Worm (Caenorhabditis elegans) whole organism, young adult: ENCODE data around the gene F53B3.5.

ENCODE experiments used
- B0019.2 ChIP-seq: fragments of 200-800 bp; sonication (Bioruptor generic); conservative IDR thresholded peaks from 2 replicates; pipeline ENCODE4 v1.3.6; 2022; ENCODE audit warnings: missing genetic modification reagents, missing genetic modification characterization, missing compliant biosample characterization
- B0261.1 ChIP-seq: sonication (generic microtip); optimal IDR thresholded peaks from 2 replicates; lab custom pipeline; 2016; ENCODE audit warnings: mild to moderate bottlenecking, missing genetic modification characterization, moderate library complexity, missing compliant biosample characterization
- C17E4.6 ChIP-seq: fragments of 200-800 bp; sonication (Bioruptor generic); IDR thresholded peaks from 2 replicates; pipeline ENCODE4 v1.3.6; 2022; ENCODE audit warnings: missing genetic modification reagents, missing genetic modification characterization, missing compliant biosample characterization
- D2030.7 ChIP-seq: fragments of 200-800 bp; sonication (Bioruptor generic); IDR thresholded peaks from 2 replicates; pipeline ENCODE4 v1.3.6; 2022; ENCODE audit warnings: missing genetic modification reagents, missing genetic modification characterization, missing compliant biosample characterization
- K12H6.12 ChIP-seq: fragments of 200-800 bp; sonication (Bioruptor generic); optimal IDR thresholded peaks from 2 replicates; lab custom pipeline; 2018; ENCODE audit warnings: mild to moderate bottlenecking, missing genetic modification characterization, missing compliant biosample characterization
- T07F8.4 ChIP-seq: sonication (generic microtip); optimal IDR thresholded peaks from 2 replicates; lab custom pipeline; 2016; ENCODE audit warnings: mild to moderate bottlenecking, missing genetic modification characterization, moderate library complexity, missing compliant biosample characterization
- Y56A3A.18 ChIP-seq: fragments of 200-800 bp; sonication (Bioruptor generic); IDR thresholded peaks from 2 replicates; pipeline ENCODE4 v1.3.6; 2022; ENCODE audit warnings: missing genetic modification reagents, missing genetic modification characterization, missing compliant biosample characterization
- Y67H2A.10 ChIP-seq: fragments of 200-800 bp; sonication (Bioruptor generic); conservative IDR thresholded peaks from 2 replicates; pipeline ENCODE4 v1.3.6; 2022; ENCODE audit warnings: missing genetic modification reagents, missing genetic modification characterization, missing compliant biosample characterization
- athp-1 ChIP-seq: sonication (generic microtip); optimal IDR thresholded peaks from 2 replicates; lab custom pipeline; 2017; ENCODE audit warnings: mild to moderate bottlenecking, missing genetic modification characterization, missing compliant biosample characterization
- cebp-2 ChIP-seq: fragments of 200-800 bp; sonication (Bioruptor generic); IDR thresholded peaks from 2 replicates; pipeline ENCODE4 v1.3.6; 2022; ENCODE audit warnings: missing genetic modification characterization, missing compliant biosample characterization
- ceh-27 ChIP-seq: fragments of 200-800 bp; sonication (Bioruptor generic); optimal IDR thresholded peaks from 2 replicates; lab custom pipeline; 2018; ENCODE audit warnings: mild to moderate bottlenecking, missing genetic modification characterization, moderate library complexity, missing compliant biosample characterization
- ceh-40 ChIP-seq: fragments of 200-800 bp; sonication (Bioruptor generic); IDR thresholded peaks from 2 replicates; pipeline ENCODE4 v1.3.6; 2022; ENCODE audit warnings: missing genetic modification characterization, missing compliant biosample characterization
- ceh-58 ChIP-seq: fragments of 200-800 bp; sonication (Bioruptor generic); IDR thresholded peaks from 2 replicates; pipeline ENCODE4 v1.3.6; 2022; ENCODE audit warnings: missing genetic modification characterization, missing compliant biosample characterization
- ceh-79 ChIP-seq: sonication (generic microtip); optimal IDR thresholded peaks from 2 replicates; lab custom pipeline; 2017; ENCODE audit warnings: mild to moderate bottlenecking, missing genetic modification characterization, missing compliant biosample characterization
- chd-7 ChIP-seq: sonication (generic microtip); optimal IDR thresholded peaks from 2 replicates; lab custom pipeline; 2016; ENCODE audit warnings: mild to moderate bottlenecking, missing genetic modification characterization, moderate library complexity, missing compliant biosample characterization
- die-1 ChIP-seq: sonication (generic microtip); optimal IDR thresholded peaks from 2 replicates; lab custom pipeline; 2016; ENCODE audit warnings: missing genotype, mild to moderate bottlenecking, missing genetic modification characterization, missing compliant biosample characterization
- gei-17 ChIP-seq: fragments of 200-800 bp; sonication (Bioruptor generic); optimal IDR thresholded peaks from 2 replicates; lab custom pipeline; 2018; ENCODE audit warnings: mild to moderate bottlenecking, missing genetic modification characterization, missing compliant biosample characterization
- hmg-1.2 ChIP-seq: fragments of 200-800 bp; sonication (Bioruptor generic); IDR thresholded peaks from 2 replicates; pipeline ENCODE4 v1.3.6; 2022; ENCODE audit warnings: missing genetic modification reagents, missing genetic modification characterization, missing compliant biosample characterization
- hsf-1 ChIP-seq: fragments of 200-800 bp; sonication (Bioruptor generic); IDR thresholded peaks from 2 replicates; pipeline ENCODE4 v1.3.6; 2022; ENCODE audit warnings: missing genetic modification reagents, missing genetic modification characterization, missing compliant biosample characterization
- madf-3 ChIP-seq: fragments of 200-800 bp; sonication (Bioruptor generic); IDR thresholded peaks from 2 replicates; pipeline ENCODE4 v1.3.6; 2022; ENCODE audit warnings: missing genetic modification reagents, missing genetic modification characterization, missing compliant biosample characterization
- mes-4 ChIP-seq: sonication (generic microtip); optimal IDR thresholded peaks from 2 replicates; lab custom pipeline; 2016; ENCODE audit warnings: missing genotype, missing genetic modification characterization, missing compliant biosample characterization
- nhr-120 ChIP-seq: fragments of 200-800 bp; sonication (Bioruptor generic); IDR thresholded peaks from 2 replicates; pipeline ENCODE4 v1.3.6; 2022; ENCODE audit warnings: missing genetic modification characterization, missing compliant biosample characterization
- nhr-179 ChIP-seq: sonication (generic microtip); optimal IDR thresholded peaks from 2 replicates; lab custom pipeline; 2016; ENCODE audit warnings: mild to moderate bottlenecking, missing genetic modification characterization, missing compliant biosample characterization
- nhr-27 ChIP-seq: fragments of 200-800 bp; sonication (Bioruptor generic); optimal IDR thresholded peaks from 2 replicates; lab custom pipeline; 2018; ENCODE audit warnings: mild to moderate bottlenecking, missing genetic modification characterization, moderate library complexity, missing compliant biosample characterization
- snpc-1.3 ChIP-seq: sonication (generic microtip); optimal IDR thresholded peaks from 2 replicates; lab custom pipeline; 2017; ENCODE audit warnings: missing genetic modification characterization, mild to moderate bottlenecking, missing compliant biosample characterization, antibody characterized with exemption, moderate library complexity, missing genotype, missing genetic modification reagents; ENCODE audit not compliant: insufficient read depth
- snpc-3.4 ChIP-seq: sonication (generic microtip); optimal IDR thresholded peaks from 2 replicates; lab custom pipeline; 2017; ENCODE audit warnings: missing genetic modification characterization, mild to moderate bottlenecking, missing compliant biosample characterization, antibody characterized with exemption, moderate library complexity, missing genotype, missing genetic modification reagents
- tbp1 ChIP-seq: fragments of 200-800 bp; sonication (Bioruptor generic); optimal IDR thresholded peaks from 2 replicates; lab custom pipeline; 2018; ENCODE audit warnings: mild to moderate bottlenecking, missing genetic modification characterization, missing compliant biosample characterization
- tbx-9 ChIP-seq: sonication (generic microtip); optimal IDR thresholded peaks from 2 replicates; lab custom pipeline; 2016; ENCODE audit warnings: borderline replicate concordance, missing genetic modification characterization, inconsistent platforms, missing compliant biosample characterization
- unc-130 ChIP-seq: sonication (generic microtip); optimal IDR thresholded peaks from 2 replicates; lab custom pipeline; 2016; ENCODE audit warnings: missing genetic modification reagents, missing genetic modification characterization, missing compliant biosample characterization
- unc-62 ChIP-seq: fragments of 150-350 bp; optimal IDR thresholded peaks from 2 replicates; lab custom pipeline; 2014; ENCODE audit warnings: missing biosample characterization, missing genetic modification reagents, missing genetic modification characterization
- zfh-2 ChIP-seq: fragments of 200-800 bp; sonication (Bioruptor generic); conservative IDR thresholded peaks from 2 replicates; pipeline ENCODE4 v1.3.6; 2022; ENCODE audit warnings: missing genetic modification reagents, missing genetic modification characterization, missing compliant biosample characterization
- ztf-22 ChIP-seq: fragments of 200-800 bp; sonication (Bioruptor generic); optimal IDR thresholded peaks from 2 replicates; lab custom pipeline; 2018; ENCODE audit warnings: mild to moderate bottlenecking, missing genetic modification characterization, moderate library complexity, missing compliant biosample characterization
- ztf-26 ChIP-seq: sonication (generic microtip); optimal IDR thresholded peaks from 2 replicates; lab custom pipeline; 2017; ENCODE audit warnings: missing genetic modification characterization, missing compliant biosample characterization
- ztf-28 ChIP-seq: fragments of 200-800 bp; sonication (Bioruptor generic); IDR thresholded peaks from 2 replicates; pipeline ENCODE4 v1.3.6; 2022; ENCODE audit warnings: missing genetic modification reagents, missing genetic modification characterization, missing compliant biosample characterization
- ztf-6 ChIP-seq: fragments of 200-800 bp; sonication (Bioruptor generic); IDR thresholded peaks from 2 replicates; pipeline ENCODE4 v1.3.6; 2022; ENCODE audit warnings: missing genetic modification reagents, missing genetic modification characterization, missing compliant biosample characterization

Gene F53B3.5

DNA sequence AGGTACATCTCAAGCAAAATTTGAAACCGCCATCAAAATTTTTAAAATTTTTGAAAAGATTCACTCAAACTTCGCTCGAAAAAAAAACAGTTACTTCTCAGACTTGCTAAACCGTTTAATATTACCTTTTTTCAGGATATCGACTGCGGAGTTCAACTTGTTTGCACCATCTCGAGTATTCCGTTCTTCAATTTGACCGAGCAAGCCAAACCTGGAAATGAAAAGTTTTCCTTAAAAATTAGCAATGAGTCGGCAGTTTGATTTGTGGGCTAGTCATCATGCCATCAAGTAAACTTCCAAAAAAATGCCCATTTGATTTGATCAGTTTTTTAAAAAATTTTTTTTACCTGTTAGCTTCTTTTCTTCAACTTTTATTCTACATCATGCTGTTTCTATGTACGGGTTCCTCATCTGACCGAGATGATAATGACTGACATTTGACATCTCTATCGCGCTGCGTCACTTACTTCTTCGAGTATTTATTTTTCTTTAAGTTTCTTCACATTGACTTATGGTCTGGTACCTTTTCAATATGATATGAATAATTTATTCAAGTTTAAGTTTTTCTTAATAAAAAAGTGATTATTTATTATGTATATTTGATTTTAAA is 10.8 kb upstream of the F53B3.5 start (continued):
- TF ChIP-seq D2030.7 (GFP tag; lab: Robert Waterston, UW) (no peak), C17E4.6 (GFP tag; lab: Robert Waterston, UW) (no peak), mes-4 (no peak)
- TF ChIP-seq, all 124 proteins: peak for 7

DNA sequence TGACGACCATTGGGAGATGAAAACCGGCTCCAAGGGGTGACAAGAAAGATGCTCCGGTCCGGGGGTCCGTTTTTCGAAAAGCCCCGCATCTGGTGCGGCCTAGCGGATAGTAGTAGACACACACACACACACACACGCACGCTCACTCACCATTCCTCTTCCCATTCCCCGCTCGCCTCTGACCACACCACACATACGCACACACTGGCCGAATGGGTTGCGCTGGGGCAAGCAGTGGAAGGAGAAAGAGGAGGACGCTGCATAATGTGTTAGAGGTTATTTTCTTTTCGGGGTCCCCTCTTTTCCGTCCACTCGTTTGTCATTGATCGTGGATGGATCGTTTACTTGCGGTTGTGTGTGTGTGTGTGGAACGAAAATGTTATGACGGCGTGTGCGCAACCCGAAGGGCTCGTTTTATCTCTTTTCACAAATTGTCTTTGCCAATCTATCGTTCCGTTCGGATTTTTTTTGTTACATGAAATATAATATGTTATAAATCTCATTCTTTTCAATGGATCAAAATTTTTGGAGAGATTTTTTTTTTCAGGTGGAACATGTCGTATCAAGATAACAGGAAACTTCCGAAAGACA is 6.0 kb upstream of the F53B3.5 start, which contains the start of gene vang-1:
Gene vang-1 (plus strand): TSS at position 541 of the 591 bp plus-strand sequence.
- TF ChIP-seq unc-130 (GFP tag; lab: Kevin White, UChicago) (no peak), athp-1 (tag; lab: Kevin White, UChicago) (no peak), gei-17 (no peak), die-1 (no peak), zfh-2 (peak; percentile 82), ztf-6 (0 out of 2 replicates have a peak, but pooled peaks have one; percentile 41), Y56A3A.18 (GFP tag; lab: Robert Waterston, UW) (peak; percentile 55; the same call in 1 of the 2 replicates), hmg-1.2 (GFP tag; lab: Robert Waterston, UW) (no peak)

DNA sequence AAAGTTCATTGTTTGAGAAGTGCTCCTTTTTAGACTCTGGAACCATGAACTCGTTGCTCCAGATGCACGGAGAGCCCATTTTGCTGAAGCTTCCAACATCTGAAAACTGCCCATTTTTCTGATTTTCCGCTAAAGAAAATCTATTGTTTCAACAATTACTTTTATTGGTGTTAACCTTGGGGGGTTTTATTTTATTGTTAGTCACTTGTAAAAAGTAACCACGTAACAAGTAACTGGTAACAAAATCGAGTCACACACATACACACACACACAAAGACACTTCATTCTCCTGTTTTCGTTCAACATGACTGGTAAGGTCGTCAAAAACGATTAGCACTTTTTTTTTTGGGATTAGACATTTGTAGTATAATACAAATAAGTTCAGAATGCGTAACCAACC is 1.9 kb downstream of the F53B3.5 start:
- no peak for TF ChIP-seq B0261.1 (tag; lab: Kevin White, UChicago)
- no peak for TF ChIP-seq hsf-1 (GFP tag; lab: Robert Waterston, UW)
- no peak for TF ChIP-seq ztf-28 (GFP tag; lab: Robert Waterston, UW)
- no peak for TF ChIP-seq tbx-9 (tag; lab: Kevin White, UChicago)
- TF ChIP-seq nhr-27, result no peak
- TF ChIP-seq ceh-40, result no peak
- no peak for TF ChIP-seq ztf-26 (tag; lab: Kevin White, UChicago)
- no peak for TF ChIP-seq ceh-58 (GFP tag; lab: Robert Waterston, UW)
- TF ChIP-seq ztf-22 (GFP tag; lab: Kevin White, UChicago), result no peak
- no peak for TF ChIP-seq B0019.2 (GFP tag; lab: Robert Waterston, UW)
- TF ChIP-seq madf-3 (GFP tag; lab: Robert Waterston, UW), result no peak
- TF ChIP-seq unc-62, result no peak
- no peak for TF ChIP-seq ceh-79 (tag; lab: Kevin White, UChicago)
- TF ChIP-seq snpc-1.3 (tag; lab: Kevin White, UChicago), result no peak
- TF ChIP-seq ceh-27 (GFP tag; lab: Kevin White, UChicago), result no peak

DNA sequence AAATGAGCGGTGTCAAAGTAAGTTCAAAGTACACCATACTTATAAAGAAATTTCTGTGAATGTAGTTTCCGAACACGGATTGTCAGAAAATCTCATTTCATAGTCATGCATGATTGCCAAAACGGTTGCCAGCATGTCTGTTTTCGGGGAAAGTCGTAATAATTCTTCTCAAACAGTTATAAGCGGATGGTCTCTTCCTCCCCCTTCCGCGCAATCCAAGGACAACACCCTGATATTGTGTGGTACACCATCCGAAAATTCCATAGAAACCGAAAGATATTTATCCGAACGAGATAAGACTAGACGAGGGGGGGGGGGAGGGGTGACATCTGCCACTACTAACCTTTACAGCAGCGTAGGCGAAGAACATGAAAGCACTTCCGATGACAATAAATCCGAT is 4.8 kb downstream of the F53B3.5 start:
- TF ChIP-seq T07F8.4 (tag; lab: Kevin White, UChicago) (no peak), ztf-6 (no peak), tbx-9 (tag; lab: Kevin White, UChicago) (no peak), tbp1 (GFP tag; lab: Kevin White, UChicago) (no peak), nhr-120 (no peak), chd-7 (tag; lab: Kevin White, UChicago) (no peak), cebp-2 (GFP tag; lab: Robert Waterston, UW) (no peak), snpc-3.4 (no peak), Y67H2A.10 (GFP tag; lab: Robert Waterston, UW) (no peak), K12H6.12 (tag; lab: Kevin White, UChicago) (no peak), nhr-179 (tag; lab: Kevin White, UChicago) (no peak), die-1 (no peak), hsf-1 (GFP tag; lab: Robert Waterston, UW) (no peak)
